Fruit fly (Drosophila melanogaster) whole organism, embryonic: ENCODE data around the gene ckd.

Experiments used
- Bgb ChIP-seq: fragments of 200-800 bp; sonication (Bioruptor generic); IDR thresholded peaks from 2 replicates; pipeline ENCODE4 v1.3.6; 2022; ENCODE audit warnings: missing biosample characterization, missing genetic modification characterization; ENCODE audit not compliant: partially characterized antibody
- CG10147 ChIP-seq: fragments of 200-800 bp; sonication (Bioruptor generic); optimal IDR thresholded peaks from 2 replicates; lab custom pipeline; 2019; ENCODE audit warnings: missing biosample characterization, mild to moderate bottlenecking, missing genetic modification characterization, moderate library complexity
- CG11560 ChIP-seq: fragments of 200-800 bp; sonication (Bioruptor generic); IDR thresholded peaks from 3 replicates; pipeline ENCODE4 v1.3.6; 2022; ENCODE audit warnings: missing biosample characterization, missing genetic modification characterization
- cad ChIP-seq: fragments of >200 bp; optimal IDR thresholded peaks from 2 replicates; lab custom pipeline; 2017; ENCODE audit warnings: missing biosample characterization, missing genetic modification characterization
- psq ChIP-seq: fragments of 200-800 bp; sonication (Bioruptor generic); optimal IDR thresholded peaks from 2 replicates; lab custom pipeline; 2017; ENCODE audit warnings: missing biosample characterization, missing genetic modification characterization
- ssp ChIP-seq: fragments of 200-800 bp; sonication (Bioruptor generic); IDR thresholded peaks from 2 replicates; pipeline ENCODE4 v1.3.6; 2022; ENCODE audit warnings: missing biosample characterization, missing genetic modification characterization

DNA sequence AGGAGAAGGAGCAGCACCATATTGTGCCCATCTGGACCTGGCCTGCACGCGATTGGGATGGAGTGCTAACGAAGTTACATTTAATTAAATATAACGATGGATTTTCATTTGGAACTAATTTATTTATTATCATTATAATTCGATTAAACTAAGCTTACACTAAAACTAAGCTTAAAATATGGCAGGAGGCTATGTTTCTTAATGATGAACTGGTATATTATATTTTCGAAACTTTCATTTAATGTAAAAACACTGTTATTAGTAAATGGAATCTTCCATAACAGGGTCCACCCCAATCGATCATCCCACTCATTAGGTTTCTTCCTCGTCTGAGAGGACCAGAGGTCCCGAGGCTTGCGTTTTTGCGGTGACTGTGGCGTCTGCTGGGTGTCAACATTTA lies 12.5 kb upstream of the ckd start:
- TF ChIP-seq CG10147 (GFP tag; lab: Kevin White, UChicago) (no peak), Bgb (GFP tag; lab: Robert Waterston, UW) (no peak), ssp (GFP tag; lab: Robert Waterston, UW) (no peak), cad (GFP tag; lab: Kevin White, UChicago) (no peak), CG11560 (tag; lab: Robert Waterston, UW) (no peak), psq (GFP tag; lab: Kevin White, UChicago) (no peak)
